Worm (Caenorhabditis elegans): ENCODE data around the gene F26F2.4.

DNA sequence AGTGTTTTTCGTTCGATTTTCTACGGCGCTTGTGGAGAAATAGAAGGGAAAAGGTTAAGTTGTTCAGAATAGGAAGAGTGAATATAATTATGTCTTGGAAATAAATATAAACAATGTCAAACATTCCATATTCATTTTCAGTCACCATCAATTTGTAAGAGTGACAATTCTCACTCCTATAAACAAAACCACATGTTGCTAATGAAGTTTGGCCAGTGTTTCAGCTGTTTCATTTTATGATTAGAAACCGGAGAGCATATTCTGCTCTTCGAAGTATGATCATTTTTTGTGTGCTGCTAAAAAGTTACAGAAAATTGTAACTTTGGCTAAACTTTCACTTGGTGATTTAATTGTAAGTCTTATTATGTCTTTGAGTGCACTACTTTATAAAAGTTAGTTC lies 14.0 kb upstream of the F26F2.4 start, which contains the start of gene Y38H6C.21:
- TF ChIP-seq elt-3 (tag; optimal IDR thresholded peaks at IDR 0.05) (no peak), Y55F3AM.14 (GFP tag; optimal IDR thresholded peaks at IDR 0.05) (no peak), egl-27 (tag; optimal IDR thresholded peaks at IDR 0.05) (no peak), mab-5 (tag; optimal IDR thresholded peaks at IDR 0.05) (no peak), unc-62 (GFP tag; optimal IDR thresholded peaks at IDR 0.05) (no peak), lin-11 (tag; optimal IDR thresholded peaks at IDR 0.05) (no peak), F13H6.1 (tag; optimal IDR thresholded peaks at IDR 0.05) (no peak), ama-1 (optimal IDR thresholded peaks at IDR 0.05) (no peak), nhr-25 (tag; optimal IDR thresholded peaks at IDR 0.05) (no peak), crh-2 (tag; optimal IDR thresholded peaks at IDR 0.05) (no peak), snpc-4 (tag; optimal IDR thresholded peaks at IDR 0.05) (no peak), sma-3 (GFP tag; optimal IDR thresholded peaks at IDR 0.05) (no peak), aly-2 (tag; optimal IDR thresholded peaks at IDR 0.05) (no peak), nhr-77 (tag; optimal IDR thresholded peaks at IDR 0.05) (no peak)

Data from whole organism, L2 larva.